Worm (Caenorhabditis elegans): ENCODE data around the gene srx-115.

The srx-115 gene

ce11 chrV:8767041-8767440 is 4.7 kb upstream of the srx-115 start:
- no peak for TF ChIP-seq nhr-76 (tag; optimal IDR thresholded peaks at IDR 0.05)
- peak; percentile 49 for TF ChIP-seq unc-86 (tag; optimal IDR thresholded peaks at IDR 0.05)
- TF ChIP-seq efl-1 (optimal IDR thresholded peaks at IDR 0.05) = no peak
- TF ChIP-seq efl-1 (GFP tag; optimal IDR thresholded peaks at IDR 0.05 in 1 of 2) = peak in 1 of 2 experiments; percentile 7

ce11 chrV:8767493-8767892 is 4.2 kb upstream of the srx-115 start:
- TF ChIP-seq elt-2 (tag; optimal IDR thresholded peaks at IDR 0.05) (peak; percentile 91), nhr-85 (tag) (no peak), ceh-88 (GFP tag; IDR thresholded peaks at IDR 0.05) (no peak), nhr-71 (tag; optimal IDR thresholded peaks at IDR 0.05) (no peak), dpl-1 (GFP tag; optimal IDR thresholded peaks at IDR 0.05) (no peak), vab-15 (tag; optimal IDR thresholded peaks at IDR 0.05) (no peak), ceh-63 (GFP tag; optimal IDR thresholded peaks at IDR 0.05) (no peak), fkh-10 (GFP tag; optimal IDR thresholded peaks at IDR 0.05) (no peak)

- TF ChIP-seq efl-1 (optimal IDR thresholded peaks at IDR 0.05) (no peak), efl-1 (GFP tag; optimal IDR thresholded peaks at IDR 0.05 in 1 of 2) (no peak), nhr-11 (tag; optimal IDR thresholded peaks at IDR 0.05) (no peak), ceh-63 (GFP tag; optimal IDR thresholded peaks at IDR 0.05) (no peak), xbp-1 (tag; optimal IDR thresholded peaks at IDR 0.05) (no peak), nhr-20 (tag; optimal IDR thresholded peaks at IDR 0.05) (peak; percentile 15), snu-23 (GFP tag; optimal IDR thresholded peaks at IDR 0.05) (no peak), blmp-1 (tag; optimal IDR thresholded peaks at IDR 0.05) (no peak), sox-4 (tag; optimal IDR thresholded peaks at IDR 0.05) (no peak), nhr-28 (tag; optimal IDR thresholded peaks at IDR 0.05) (no peak), lin-39 (tag; optimal IDR thresholded peaks at IDR 0.05) (no peak), nhr-85 (tag) (no peak), mep-1 (tag; optimal IDR thresholded peaks at IDR 0.05) (no peak), sptf-1 (tag; optimal IDR thresholded peaks at IDR 0.05) (no peak), unc-130 (tag; optimal IDR thresholded peaks at IDR 0.05) (no peak), dpl-1 (GFP tag; optimal IDR thresholded peaks at IDR 0.05) (no peak), ceh-90 (tag; optimal IDR thresholded peaks at IDR 0.05) (no peak), nhr-76 (tag; optimal IDR thresholded peaks at IDR 0.05) (no peak), ztf-4 (tag; optimal IDR thresholded peaks at IDR 0.05) (no peak), ceh-88 (GFP tag; IDR thresholded peaks at IDR 0.05) (no peak), ama-1 (optimal IDR thresholded peaks at IDR 0.05) (no peak), mab-9 (GFP tag; IDR thresholded peaks at IDR 0.05) (no peak), C04F5.9 (tag; optimal IDR thresholded peaks at IDR 0.05) (no peak), rnt-1 (tag; optimal IDR thresholded peaks at IDR 0.05) (no peak), tlp-1 (tag; optimal IDR thresholded peaks at IDR 0.05) (peak; percentile 86), nhr-90 (tag; optimal IDR thresholded peaks at IDR 0.05; ENCODE audit: poor library complexity) (peak; percentile 34), ceh-82 (tag; optimal IDR thresholded peaks at IDR 0.05) (no peak), lir-3 (tag; optimal IDR thresholded peaks at IDR 0.05; ENCODE audit: poor library complexity) (no peak), skn-1 (tag; optimal IDR thresholded peaks at IDR 0.05) (no peak), fkh-4 (tag; optimal IDR thresholded peaks at IDR 0.05; ENCODE audit: borderline replicate concordance) (no peak), nhr-19 (GFP tag; conservative IDR thresholded peaks at IDR 0.05) (no peak), elt-2 (tag; optimal IDR thresholded peaks at IDR 0.05) (peak; percentile 100), vab-15 (tag; optimal IDR thresholded peaks at IDR 0.05) (no peak), egl-13 (tag; optimal IDR thresholded peaks at IDR 0.05) (no peak), pqm-1 (tag; optimal IDR thresholded peaks at IDR 0.05) (peak; percentile 96), nhr-77 (tag; optimal IDR thresholded peaks at IDR 0.05) (no peak), aly-2 (tag; optimal IDR thresholded peaks at IDR 0.05) (no peak), unc-62 (GFP tag; optimal IDR thresholded peaks at IDR 0.05) (no peak), elt-3 (tag; optimal IDR thresholded peaks at IDR 0.05) (no peak), efl-3 (GFP tag; optimal IDR thresholded peaks at IDR 0.05) (no peak), zag-1 (tag; optimal IDR thresholded peaks at IDR 0.05) (no peak), sup-37 (GFP tag; optimal IDR thresholded peaks at IDR 0.05) (no peak), egl-27 (tag; optimal IDR thresholded peaks at IDR 0.05) (no peak), tbx-2 (tag; optimal IDR thresholded peaks at IDR 0.05) (no peak), lin-14 (GFP tag; optimal IDR thresholded peaks at IDR 0.05) (peak; percentile 40), nhr-71 (tag; optimal IDR thresholded peaks at IDR 0.05) (peak; percentile 29), Y116A8C.19 (tag; optimal IDR thresholded peaks at IDR 0.05; ENCODE audit: borderline replicate concordance) (no peak)
Measured at ce11 chrV:8768481-8768959, 3.2 kb upstream of the srx-115 start, which contains the start of gene B0507.3. Gene B0507.3, plus strand, starts transcription at chrV:8768909.
